Worm (Caenorhabditis elegans) whole organism, late embryonic: ENCODE measurements around the gene srx-62.

Experiments used
- C08G9.2 ChIP-seq: sonication (generic microtip); optimal IDR thresholded peaks from 2 replicates; lab custom pipeline; 2016; ENCODE audit warnings: mild to moderate bottlenecking, missing genetic modification characterization, moderate library complexity, missing compliant biosample characterization
- ama-1 ChIP-seq: fragments of 150-350 bp; optimal IDR thresholded peaks from 2 replicates; lab custom pipeline; 2014
- ets-4 ChIP-seq: sonication (generic microtip); optimal IDR thresholded peaks from 2 replicates; lab custom pipeline; 2016; ENCODE audit warnings: missing genetic modification characterization, missing compliant biosample characterization
- tbx-2 ChIP-seq: sonication (generic microtip); optimal IDR thresholded peaks from 2 replicates; lab custom pipeline; 2016; ENCODE audit warnings: missing genetic modification characterization, missing compliant biosample characterization
- tbx-7 ChIP-seq: sonication (generic microtip); optimal IDR thresholded peaks from 2 replicates; lab custom pipeline; 2016; ENCODE audit warnings: missing genotype, missing genetic modification characterization, missing compliant biosample characterization

ce11 chrV:3981680-3982079 is 14.1 kb downstream of the srx-62 start, which contains the start of gene nlp-30:
- TF ChIP-seq tbx-2 (tag; lab: Kevin White, UChicago) (no peak), C08G9.2 (tag; lab: Kevin White, UChicago) (no peak), tbx-7 (tag; lab: Kevin White, UChicago) (no peak), ama-1 (lab: Kevin White, UChicago) (no peak), ets-4 (tag; lab: Kevin White, UChicago) (no peak)
